Worm (Caenorhabditis elegans): Measurements from ENCODE around the gene zhit-2.

DNA sequence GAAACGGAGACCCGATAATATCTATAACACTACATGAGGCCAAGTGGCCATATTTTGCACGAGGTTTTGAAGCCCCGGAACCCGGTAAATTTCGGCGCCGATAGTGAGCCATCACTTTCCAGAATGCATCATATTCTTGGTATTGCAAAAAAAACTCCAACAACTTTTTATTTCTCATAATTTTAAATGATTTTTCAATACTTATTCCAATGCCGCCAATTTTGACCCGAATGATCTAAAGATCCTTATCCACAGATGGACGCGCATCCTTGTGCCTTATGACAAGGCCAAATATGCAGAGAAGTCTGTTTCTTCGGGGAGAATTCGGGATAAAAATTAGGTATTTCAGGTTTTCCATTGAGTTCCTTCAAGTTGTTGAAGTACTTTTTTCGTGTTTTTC lies 3.0 kb downstream of the zhit-2 start:
- TF ChIP-seq hmbx-1 (tag; optimal IDR thresholded peaks at IDR 0.05) (no peak), ama-1 (optimal IDR thresholded peaks at IDR 0.05) (no peak)
